Fruit fly (Drosophila melanogaster) whole organism, embryonic: Measurements from ENCODE around the gene Wsck.
A peak's percentile ranks its signal among the peaks of the same experiment; 100 is the strongest.

Experiments used
- Ada2b ChIP-seq: fragments of 200-800 bp; sonication (Bioruptor generic); IDR thresholded peaks from 2 replicates; pipeline ENCODE4 v1.3.6; 2022; ENCODE audit warnings: missing biosample characterization, missing genetic modification characterization
- CG10321 ChIP-seq: fragments of 200-800 bp; sonication (Bioruptor generic); IDR thresholded peaks from 2 replicates; pipeline ENCODE4 v1.3.6; 2022; ENCODE audit warnings: missing biosample characterization, missing genetic modification characterization
- CG10979 ChIP-seq: fragments of 200-800 bp; sonication (Bioruptor generic); optimal IDR thresholded peaks from 2 replicates; lab custom pipeline; 2018; ENCODE audit warnings: missing biosample characterization, mild to moderate bottlenecking, missing genetic modification characterization, moderate library complexity
- CG11093 ChIP-seq: fragments of 200-800 bp; sonication (Bioruptor generic); IDR thresholded peaks from 3 replicates; pipeline ENCODE4 v1.3.6; 2022; ENCODE audit warnings: missing biosample characterization, missing genetic modification characterization
- CG13424 ChIP-seq: fragments of 200-800 bp; sonication (Bioruptor generic); optimal IDR thresholded peaks from 2 replicates; lab custom pipeline; 2019; ENCODE audit warnings: missing biosample characterization, mild to moderate bottlenecking, missing genetic modification characterization, moderate library complexity
- CG1603 ChIP-seq: fragments of 200-800 bp; sonication (Bioruptor generic); optimal IDR thresholded peaks from 2 replicates; lab custom pipeline; 2019; ENCODE audit warnings: missing biosample characterization, mild to moderate bottlenecking, missing genetic modification characterization, moderate library complexity
- CG17186 ChIP-seq: fragments of 200-800 bp; sonication (Bioruptor generic); optimal IDR thresholded peaks from 3 replicates; lab custom pipeline; 2017; ENCODE audit warnings: missing biosample characterization, missing genetic modification reagents, missing genetic modification characterization
- CG17829 ChIP-seq: fragments of 200-800 bp; optimal IDR thresholded peaks from 2 replicates; lab custom pipeline; 2019; ENCODE audit warnings: missing biosample characterization, mild to moderate bottlenecking, missing genetic modification characterization, moderate library complexity
- CG2889 ChIP-seq: fragments of 200-800 bp; sonication (Bioruptor generic); IDR thresholded peaks from 3 replicates; pipeline ENCODE4 v1.3.6; 2022; ENCODE audit warnings: missing biosample characterization, missing genetic modification characterization
- CG32532 ChIP-seq: fragments of 200-800 bp; sonication (Bioruptor generic); IDR thresholded peaks from 2 replicates; pipeline ENCODE4 v1.3.6; 2022; ENCODE audit warnings: missing biosample characterization, missing genetic modification characterization
- CG33213 ChIP-seq: fragments of 200-800 bp; sonication (Bioruptor generic); optimal IDR thresholded peaks from 3 replicates; lab custom pipeline; 2016; ENCODE audit warnings: missing biosample characterization, missing genetic modification characterization
- CG34224 ChIP-seq: fragments of 200-800 bp; sonication (Bioruptor generic); IDR thresholded peaks from 3 replicates; pipeline ENCODE4 v1.3.6; 2022; ENCODE audit warnings: missing biosample characterization, missing genetic modification characterization; ENCODE audit not compliant: partially characterized antibody
- CG3838 ChIP-seq: fragments of 200-800 bp; sonication (Bioruptor generic); optimal IDR thresholded peaks from 3 replicates; lab custom pipeline; 2016; ENCODE audit warnings: missing biosample characterization, missing genetic modification characterization
- CG6854 ChIP-seq: fragments of 200-800 bp; sonication (Bioruptor generic); optimal IDR thresholded peaks from 3 replicates; lab custom pipeline; 2017; ENCODE audit warnings: missing biosample characterization, mild to moderate bottlenecking, missing genetic modification characterization
- CG7839 ChIP-seq: fragments of 200-800 bp; sonication (Bioruptor generic); optimal IDR thresholded peaks from 3 replicates; lab custom pipeline; 2018; ENCODE audit warnings: missing biosample characterization, mild to moderate bottlenecking, missing genetic modification characterization, moderate library complexity
- CG8359 ChIP-seq: fragments of 200-800 bp; sonication (Bioruptor generic); optimal IDR thresholded peaks from 2 replicates; lab custom pipeline; 2017; ENCODE audit warnings: missing biosample characterization, mild to moderate bottlenecking, missing genetic modification characterization, borderline replicate concordance
- CG8478 ChIP-seq: fragments of >200 bp; optimal IDR thresholded peaks from 2 replicates; lab custom pipeline; 2018
- CG9817 ChIP-seq: fragments of 200-800 bp; sonication (Bioruptor generic); optimal IDR thresholded peaks from 2 replicates; lab custom pipeline; 2018; ENCODE audit warnings: missing biosample characterization, mild to moderate bottlenecking, missing genetic modification characterization, moderate library complexity
- Dad ChIP-seq: fragments of 200-800 bp; sonication (Bioruptor generic); optimal IDR thresholded peaks from 3 replicates; lab custom pipeline; 2016; ENCODE audit warnings: missing biosample characterization, missing genetic modification characterization
- Dll ChIP-seq: fragments of 200-800 bp; sonication (Bioruptor generic); IDR thresholded peaks from 4 replicates; pipeline ENCODE4 v1.3.6; 2022; ENCODE audit warnings: missing biosample characterization, missing genetic modification characterization; ENCODE audit not compliant: partially characterized antibody
- Elba2 ChIP-seq: fragments of 200-800 bp; sonication (Bioruptor generic); optimal IDR thresholded peaks from 3 replicates; lab custom pipeline; 2016; ENCODE audit warnings: missing biosample characterization, missing genetic modification characterization
- Ets97D ChIP-seq: fragments of 200-800 bp; sonication (Bioruptor generic); optimal IDR thresholded peaks from 3 replicates; lab custom pipeline; 2016; ENCODE audit warnings: missing biosample characterization, missing genetic modification characterization
- Fer3 ChIP-seq: fragments of 200-800 bp; sonication (Bioruptor generic); optimal IDR thresholded peaks from 2 replicates; lab custom pipeline; 2018; ENCODE audit warnings: missing biosample characterization, mild to moderate bottlenecking, missing genetic modification characterization, moderate library complexity
- Hr3 ChIP-seq: fragments of 200-800 bp; sonication (Bioruptor generic); optimal IDR thresholded peaks from 3 replicates; lab custom pipeline; 2016; ENCODE audit warnings: missing biosample characterization, missing genetic modification characterization
- Hr39 ChIP-seq: fragments of >200 bp; optimal IDR thresholded peaks from 2 replicates; lab custom pipeline; 2017
- MTF-1 ChIP-seq: fragments of 200-800 bp; sonication (Bioruptor generic); optimal IDR thresholded peaks from 2 replicates; lab custom pipeline; 2018; ENCODE audit warnings: missing biosample characterization, mild to moderate bottlenecking, missing genetic modification characterization, borderline replicate concordance
- Med ChIP-seq: fragments of 200-800 bp; sonication (Bioruptor generic); peaks from one replicate; lab custom pipeline; 2016; ENCODE audit warnings: missing biosample characterization, missing genetic modification characterization, mild to moderate bottlenecking, inconsistent platforms, moderate library complexity
- NK7.1 ChIP-seq: fragments of 200-800 bp; sonication (Bioruptor generic); optimal IDR thresholded peaks from 3 replicates; lab custom pipeline; 2016; ENCODE audit warnings: missing biosample characterization, missing genetic modification characterization
- Nf-YB ChIP-seq: fragments of 200-800 bp; sonication (Bioruptor generic); optimal IDR thresholded peaks from 3 replicates; lab custom pipeline; 2019; ENCODE audit warnings: missing biosample characterization, mild to moderate bottlenecking, missing genetic modification characterization, moderate library complexity
- Opbp ChIP-seq: fragments of 200-800 bp; sonication (Bioruptor generic); IDR thresholded peaks from 3 replicates; pipeline ENCODE4 v1.3.6; 2022; ENCODE audit warnings: missing biosample characterization, missing genetic modification characterization; ENCODE audit not compliant: partially characterized antibody
- Trl ChIP-seq, 3 experiments: fragments of >200 bp in 2 of 3; fragments of 200-800 bp in 1 of 3; sonication (Bioruptor generic) in 1 of 3; optimal IDR thresholded peaks; 2 replicates in 1 of 3; 3 replicates in 2 of 3; lab custom pipeline; 2016 to 2017; ENCODE audit warnings: missing biosample characterization in 1 of 3, missing genetic modification characterization in 1 of 3
- aop ChIP-seq: fragments of 200-800 bp; sonication (Bioruptor generic); IDR thresholded peaks from 2 replicates; pipeline ENCODE4 v1.3.6; 2022; ENCODE audit warnings: missing biosample characterization, missing genetic modification characterization
- ato ChIP-seq: fragments of 200-800 bp; sonication (Bioruptor generic); IDR thresholded peaks from 2 replicates; pipeline ENCODE4 v1.3.6; 2022; ENCODE audit warnings: missing biosample characterization, missing genetic modification characterization; ENCODE audit not compliant: partially characterized antibody
- cad ChIP-seq: fragments of >200 bp; optimal IDR thresholded peaks from 2 replicates; lab custom pipeline; 2017; ENCODE audit warnings: missing biosample characterization, missing genetic modification characterization
- cg ChIP-seq: fragments of 200-800 bp; sonication (Bioruptor generic); optimal IDR thresholded peaks from 3 replicates; lab custom pipeline; 2019; ENCODE audit warnings: missing biosample characterization, mild to moderate bottlenecking, missing genetic modification characterization, moderate library complexity
- ewg ChIP-seq: fragments of 200-800 bp; sonication (Bioruptor generic); optimal IDR thresholded peaks from 3 replicates; lab custom pipeline; 2017; ENCODE audit warnings: mild to moderate bottlenecking, missing biosample characterization, missing genetic modification reagents, missing genetic modification characterization
- gro ChIP-seq: fragments of 200-800 bp; sonication (Bioruptor generic); optimal IDR thresholded peaks from 2 replicates; lab custom pipeline; 2016; ENCODE audit warnings: missing biosample characterization, missing genetic modification characterization
- hkb ChIP-seq, 2 experiments: fragments of 200-800 bp in 1 of 2; fragments of >200 bp in 1 of 2; sonication (Bioruptor generic) in 1 of 2; IDR thresholded peaks in 1 of 2; optimal IDR thresholded peaks in 1 of 2; 2 replicates each; pipeline versions ENCODE4 v1.3.6 to Lab custom; 2017 to 2022; ENCODE audit warnings: missing biosample characterization in 1 of 2, missing genetic modification characterization in 1 of 2
- lilli ChIP-seq: fragments of 200-800 bp; sonication (Bioruptor generic); optimal IDR thresholded peaks from 3 replicates; lab custom pipeline; 2016; ENCODE audit warnings: missing biosample characterization, missing genetic modification characterization
- odd ChIP-seq: fragments of 200-800 bp; sonication (Bioruptor generic); optimal IDR thresholded peaks from 2 replicates; lab custom pipeline; 2017; ENCODE audit warnings: missing biosample characterization, mild to moderate bottlenecking, missing genetic modification characterization
- org-1 ChIP-seq: fragments of 200-800 bp; sonication (Bioruptor generic); optimal IDR thresholded peaks from 2 replicates; lab custom pipeline; 2017; ENCODE audit warnings: missing biosample characterization, missing genetic modification characterization
- pb ChIP-seq: fragments of 200-800 bp; sonication (Bioruptor generic); optimal IDR thresholded peaks from 3 replicates; lab custom pipeline; 2016; ENCODE audit warnings: missing biosample characterization, missing genetic modification characterization
- pnt ChIP-seq: fragments of 200-800 bp; sonication (Bioruptor generic); optimal IDR thresholded peaks from 3 replicates; lab custom pipeline; 2016; ENCODE audit warnings: missing biosample characterization, missing genetic modification characterization
- pros ChIP-seq: fragments of 200-800 bp; sonication (Bioruptor generic); optimal IDR thresholded peaks from 3 replicates; lab custom pipeline; 2019; ENCODE audit warnings: missing biosample characterization, mild to moderate bottlenecking, missing genetic modification characterization, moderate library complexity
- psq ChIP-seq: fragments of 200-800 bp; sonication (Bioruptor generic); optimal IDR thresholded peaks from 2 replicates; lab custom pipeline; 2017; ENCODE audit warnings: missing biosample characterization, missing genetic modification characterization
- shn ChIP-seq: fragments of 200-800 bp; sonication (Bioruptor generic); optimal IDR thresholded peaks from 3 replicates; lab custom pipeline; 2016; ENCODE audit warnings: missing biosample characterization, missing genetic modification characterization
- sr ChIP-seq: fragments of 200-800 bp; sonication (Bioruptor generic); IDR thresholded peaks from 3 replicates; pipeline ENCODE4 v1.3.6; 2022; ENCODE audit warnings: missing biosample characterization, missing genetic modification characterization
- zen ChIP-seq: fragments of 200-800 bp; sonication (Bioruptor generic); optimal IDR thresholded peaks from 3 replicates; lab custom pipeline; 2018; ENCODE audit warnings: missing biosample characterization, mild to moderate bottlenecking, missing genetic modification characterization, moderate library complexity

Wsck gene

dm6 chr3R:24629877-24630808, at the start of gene Wsck (continued):
- TF ChIP-seq MTF-1 (GFP tag; lab: Kevin White, UChicago) (no peak), aop (GFP tag; lab: Robert Waterston, UW) (no peak), NK7.1 (GFP tag; lab: Kevin White, UChicago) (no peak), psq (GFP tag; lab: Kevin White, UChicago) (no peak), Trl (optimal IDR thresholded peaks at IDR 0.05; lab: Kevin White, UChicago) (peak; percentile 51 to 74), Trl (GFP tag; optimal IDR thresholded peaks at IDR 0.05; lab: Kevin White, UChicago) (peak; percentile 14), ato (GFP tag; lab: Robert Waterston, UW) (peak; percentile 41; the same call in 1 of the 2 replicates), CG8359 (GFP tag; lab: Kevin White, UChicago) (no peak), CG1603 (tag; lab: Kevin White, UChicago) (no peak), CG10979 (tag; lab: Kevin White, UChicago) (no peak), sr (GFP tag; lab: Robert Waterston, UW) (no peak), pros (peak; percentile 13), hkb (optimal IDR thresholded peaks at IDR 0.05; lab: Kevin White, UChicago) (no peak), hkb (GFP tag; IDR thresholded peaks at IDR 0.05; lab: Robert Waterston, UW) (no peak), CG33213 (GFP tag; lab: Kevin White, UChicago) (no peak), CG17186 (GFP tag; lab: Kevin White, UChicago) (peak; percentile 6), CG3838 (GFP tag; lab: Kevin White, UChicago) (peak; percentile 67), Elba2 (GFP tag; lab: Kevin White, UChicago) (peak; percentile 95), zen (peak; percentile 79), Hr39 (lab: Kevin White, UChicago) (no peak), CG13424 (tag; lab: Kevin White, UChicago) (peak; percentile 2), Dad (GFP tag; lab: Kevin White, UChicago) (no peak), cg (GFP tag; lab: Kevin White, UChicago) (peak; percentile 13), odd (no peak), Dll (GFP tag; lab: Robert Waterston, UW) (0 out of 4 replicates have a peak, but pooled peaks have one; percentile 28), Ets97D (GFP tag; lab: Kevin White, UChicago) (peak; percentile 2), shn (peak; percentile 28), pb (GFP tag; lab: Kevin White, UChicago) (no peak), CG6854 (GFP tag; lab: Kevin White, UChicago) (peak; percentile 7), CG9817 (tag; lab: Kevin White, UChicago) (no peak), ewg (no peak), Med (GFP tag; lab: Kevin White, UChicago) (peak; percentile 79), gro (GFP tag; lab: Kevin White, UChicago) (no peak), CG17829 (tag; lab: Kevin White, UChicago) (peak; percentile 21), Hr3 (no peak), cad (GFP tag; lab: Kevin White, UChicago) (no peak), Opbp (peak; percentile 58; the same call in 1 of the 3 replicates), CG11093 (GFP tag; lab: Robert Waterston, UW) (no peak), CG32532 (GFP tag; lab: Robert Waterston, UW) (no peak), Ada2b (GFP tag; lab: Robert Waterston, UW) (no peak), CG34224 (GFP tag; lab: Robert Waterston, UW) (peak; percentile 44; the same call in 1 of the 3 replicates), Nf-YB (GFP tag; lab: Kevin White, UChicago) (peak; percentile 53), CG7839 (tag; lab: Kevin White, UChicago) (no peak), Fer3 (tag; lab: Kevin White, UChicago) (no peak), pnt (GFP tag; lab: Kevin White, UChicago) (no peak), org-1 (GFP tag; lab: Kevin White, UChicago) (no peak), CG8478 (lab: Kevin White, UChicago) (peak; percentile 96), CG2889 (GFP tag; lab: Robert Waterston, UW) (no peak), lilli (no peak), CG10321 (GFP tag; lab: Robert Waterston, UW) (peak; percentile 99)
